Worm (Caenorhabditis elegans): Measurements from ENCODE around the gene F45D3.1.
A peak's percentile ranks its signal among the peaks of the same experiment; 100 is the strongest.

F45D3.1 gene

DNA sequence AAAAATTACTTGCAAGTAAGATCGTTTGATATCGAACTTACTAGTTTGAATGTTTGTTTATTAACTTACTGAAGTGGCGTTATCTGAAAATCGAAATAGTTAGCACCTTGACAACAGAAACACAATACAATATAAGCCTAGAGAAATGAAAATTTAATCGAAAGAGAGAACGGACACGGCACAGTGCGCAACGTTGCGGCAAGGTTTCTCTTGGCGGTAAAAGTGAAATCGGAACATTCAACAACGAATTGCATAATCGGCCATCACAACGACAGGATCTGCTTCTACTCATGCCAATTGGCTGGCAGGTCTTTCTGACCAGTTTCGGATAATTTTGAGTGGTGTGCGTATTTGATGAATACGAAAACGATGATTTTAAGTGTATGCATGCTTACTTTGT, 1.3 kb upstream of the F45D3.1 start, which contains the start of gene dyf-4:
Gene dyf-4, minus strand, starts transcription at position 213 of the 400 bp plus-strand sequence.
- TF ChIP-seq unc-39 (tag; optimal IDR thresholded peaks at IDR 0.05) = no peak
- TF ChIP-seq blmp-1 (tag; optimal IDR thresholded peaks at IDR 0.05) = peak; percentile 73

DNA sequence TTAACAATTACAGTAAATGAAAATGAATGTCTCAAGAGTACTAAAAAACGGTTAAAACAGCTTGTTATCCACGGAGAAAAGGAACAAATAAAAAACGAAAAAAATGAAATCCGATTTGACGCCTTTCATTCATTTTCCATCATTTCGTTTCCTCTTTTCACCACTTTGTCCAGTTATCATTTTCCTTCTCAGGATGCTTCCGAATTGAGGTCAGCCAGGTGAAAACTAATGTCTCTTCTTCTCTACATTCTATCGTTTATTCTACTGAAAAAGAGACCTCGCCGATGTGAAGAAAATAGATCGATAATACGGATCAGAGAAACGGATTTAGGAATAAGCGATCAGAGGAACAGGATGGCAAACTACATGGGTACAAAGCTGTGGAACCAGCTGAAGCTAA, 734 bp upstream of the F45D3.1 start:
- no peak for TF ChIP-seq nhr-12 (tag; optimal IDR thresholded peaks at IDR 0.05)
- TF ChIP-seq unc-39 (tag; optimal IDR thresholded peaks at IDR 0.05) = no peak
- TF ChIP-seq ceh-43 (GFP tag; optimal IDR thresholded peaks at IDR 0.05) = no peak
- no peak for TF ChIP-seq M03D4.4 (tag; optimal IDR thresholded peaks at IDR 0.05)
- no peak for TF ChIP-seq hlh-1 (tag; optimal IDR thresholded peaks at IDR 0.05)
- no peak for TF ChIP-seq ceh-39 (tag; optimal IDR thresholded peaks at IDR 0.05)
- no peak for TF ChIP-seq nhr-28 (tag; optimal IDR thresholded peaks at IDR 0.05)
- no peak for TF ChIP-seq nhr-2 (tag; optimal IDR thresholded peaks at IDR 0.05)
- TF ChIP-seq lin-13 (tag; optimal IDR thresholded peaks at IDR 0.05) = no peak
- TF ChIP-seq mls-2 (tag; optimal IDR thresholded peaks at IDR 0.05) = no peak
- TF ChIP-seq ces-1 (GFP tag; optimal IDR thresholded peaks at IDR 0.05) = no peak
- TF ChIP-seq elt-1 (tag; optimal IDR thresholded peaks at IDR 0.05; ENCODE audit: borderline replicate concordance, insufficient read depth) = no peak
- no peak for TF ChIP-seq mep-1 (tag; optimal IDR thresholded peaks at IDR 0.05)
- TF ChIP-seq elt-3 (tag; optimal IDR thresholded peaks at IDR 0.05) = no peak
- no peak for TF ChIP-seq unc-120 (tag; optimal IDR thresholded peaks at IDR 0.05; ENCODE audit: poor library complexity, severe bottlenecking)
- no peak for TF ChIP-seq cnd-1 (tag; optimal IDR thresholded peaks at IDR 0.05)

DNA sequence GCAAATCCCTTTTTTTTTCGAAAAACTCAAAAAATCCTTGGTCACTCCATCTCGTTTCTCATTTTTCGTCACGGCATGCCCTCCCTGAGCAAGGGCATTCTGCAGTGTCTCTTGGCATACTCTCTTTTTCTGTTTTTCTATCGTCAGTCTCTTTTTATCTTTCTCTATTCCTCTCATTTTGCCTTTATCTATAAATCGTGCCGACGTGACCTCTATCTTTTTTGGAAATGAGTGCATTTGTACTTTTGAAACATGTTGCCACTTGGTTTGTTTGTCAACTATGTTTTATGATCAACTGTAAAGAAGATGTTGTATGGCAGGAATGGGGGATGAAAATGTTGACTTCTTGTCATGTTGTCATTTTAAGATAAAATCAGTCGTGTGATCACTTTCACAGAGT, 2.1 kb downstream of the F45D3.1 start:
- no peak for TF ChIP-seq unc-120 (tag; optimal IDR thresholded peaks at IDR 0.05; ENCODE audit: poor library complexity, severe bottlenecking)
- TF ChIP-seq cnd-1 (tag; optimal IDR thresholded peaks at IDR 0.05) = no peak
- TF ChIP-seq sem-2 (GFP tag; optimal IDR thresholded peaks at IDR 0.05) = no peak
- TF ChIP-seq nhr-76 (tag; optimal IDR thresholded peaks at IDR 0.05) = no peak

DNA sequence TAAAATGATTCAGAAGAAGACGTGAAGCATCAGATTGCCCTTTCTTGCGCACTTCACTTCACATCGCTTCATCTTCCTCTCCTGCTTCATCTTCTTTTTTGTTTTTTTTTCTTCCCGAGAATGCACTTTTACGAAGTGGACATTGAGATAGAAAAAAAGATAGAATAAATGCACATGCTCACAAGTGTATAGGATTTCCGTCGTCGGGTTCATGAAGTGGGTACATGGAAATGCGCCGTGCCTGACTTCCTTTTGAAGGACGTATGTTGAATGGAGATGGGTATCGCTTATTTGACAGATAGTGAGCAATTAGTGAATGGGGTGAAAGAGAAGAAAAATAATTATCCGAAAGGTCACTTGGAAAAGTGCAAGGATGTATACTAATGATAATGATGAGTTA, 3.3 kb downstream of the F45D3.1 start:
- no peak for TF ChIP-seq hlh-1 (tag; optimal IDR thresholded peaks at IDR 0.05)
- no peak for TF ChIP-seq nhr-237 (tag; optimal IDR thresholded peaks at IDR 0.05)
- no peak for TF ChIP-seq ceh-39 (tag; optimal IDR thresholded peaks at IDR 0.05)
- TF ChIP-seq blmp-1 (tag; optimal IDR thresholded peaks at IDR 0.05) = no peak
- no peak for TF ChIP-seq lin-32 (GFP tag; optimal IDR thresholded peaks at IDR 0.05)
- TF ChIP-seq cnd-1 (tag; optimal IDR thresholded peaks at IDR 0.05) = no peak
- no peak for TF ChIP-seq nhr-76 (tag; optimal IDR thresholded peaks at IDR 0.05)
- TF ChIP-seq M03D4.4 (tag; optimal IDR thresholded peaks at IDR 0.05) = no peak
- no peak for TF ChIP-seq ceh-43 (GFP tag; optimal IDR thresholded peaks at IDR 0.05)
- no peak for TF ChIP-seq zip-8 (tag; optimal IDR thresholded peaks at IDR 0.05)
- TF ChIP-seq mep-1 (tag; optimal IDR thresholded peaks at IDR 0.05) = no peak
- TF ChIP-seq pha-4 (tag; optimal IDR thresholded peaks at IDR 0.05) = no peak
- TF ChIP-seq ceh-83 (GFP tag; optimal IDR thresholded peaks at IDR 0.05) = no peak

DNA sequence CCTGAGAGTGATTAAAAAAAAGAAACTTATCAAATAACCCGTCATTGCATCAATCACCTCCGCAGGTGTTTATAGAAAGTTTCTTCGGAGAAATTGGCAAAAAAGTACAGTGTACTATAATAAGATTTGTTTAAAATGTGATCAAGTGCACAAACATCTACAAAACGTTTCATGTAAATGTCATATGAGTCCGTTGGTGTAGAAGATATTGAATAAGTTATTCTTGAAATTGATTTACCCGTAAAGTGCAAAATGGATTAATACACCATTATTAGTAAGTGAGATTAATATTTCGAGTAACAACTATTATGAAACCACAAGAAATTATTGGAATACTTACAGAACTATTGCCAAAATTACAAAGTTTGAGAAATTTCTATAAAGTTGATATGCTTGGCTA, 4.2 kb downstream of the F45D3.1 start:
- no peak for TF ChIP-seq nhr-28 (tag; optimal IDR thresholded peaks at IDR 0.05)
- TF ChIP-seq ces-1 (GFP tag; optimal IDR thresholded peaks at IDR 0.05) = peak; percentile 5

DNA sequence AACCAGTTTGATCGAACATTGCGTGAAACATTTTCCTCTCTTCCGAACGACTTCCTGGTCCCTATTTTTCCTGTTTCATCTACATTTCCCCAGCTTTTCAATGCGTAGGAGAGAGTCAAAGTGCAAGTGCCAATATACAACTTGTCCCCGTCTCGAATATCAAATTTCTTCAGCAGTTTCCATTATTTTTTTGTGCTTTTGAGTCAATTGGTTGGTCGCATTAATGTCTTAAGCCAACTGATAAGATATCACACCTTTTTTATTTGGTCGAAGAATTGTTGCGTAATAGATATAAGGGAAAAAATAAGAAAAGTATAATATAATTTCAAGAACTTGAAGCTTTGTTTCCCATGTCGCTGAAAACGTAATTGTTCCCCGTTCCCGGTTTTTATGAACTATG, 5.5 kb downstream of the F45D3.1 start:
- peak; percentile 75 for TF ChIP-seq zip-8 (tag; optimal IDR thresholded peaks at IDR 0.05)
- no peak for TF ChIP-seq lin-32 (GFP tag; optimal IDR thresholded peaks at IDR 0.05)
- TF ChIP-seq lin-13 (tag; optimal IDR thresholded peaks at IDR 0.05) = no peak
- TF ChIP-seq nhr-12 (tag; optimal IDR thresholded peaks at IDR 0.05) = no peak
- TF ChIP-seq ham-2 (GFP tag; optimal IDR thresholded peaks at IDR 0.05) = no peak
- no peak for TF ChIP-seq mls-2 (tag; optimal IDR thresholded peaks at IDR 0.05)

DNA sequence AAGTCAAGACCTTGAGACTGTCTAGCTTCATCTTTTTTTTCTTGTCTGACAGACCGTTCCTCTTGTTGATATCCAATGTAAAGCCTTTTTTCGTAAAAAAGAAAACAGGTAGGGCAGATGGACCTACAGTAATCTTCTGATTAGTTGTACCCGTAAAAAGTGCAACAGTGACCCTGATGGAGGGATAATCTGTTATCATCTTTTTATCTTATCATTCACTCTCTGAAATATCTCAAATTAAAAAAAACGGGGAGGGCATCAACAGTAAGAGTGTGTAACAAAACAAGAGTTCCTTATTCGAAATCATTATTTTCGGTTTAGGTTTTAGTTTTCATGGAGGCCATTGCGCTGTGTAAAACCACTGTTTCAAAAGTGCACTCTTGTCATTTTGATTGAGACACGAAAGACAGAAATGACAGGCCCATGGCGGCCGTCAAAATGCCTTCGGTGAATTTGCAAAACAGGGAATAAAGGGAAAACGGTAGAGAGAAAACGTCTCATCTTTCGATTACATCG, 6.8 kb downstream of the F45D3.1 start:
- no peak for TF ChIP-seq nhr-2 (tag; optimal IDR thresholded peaks at IDR 0.05)
- no peak for TF ChIP-seq ceh-83 (GFP tag; optimal IDR thresholded peaks at IDR 0.05)
- TF ChIP-seq nhr-237 (tag; optimal IDR thresholded peaks at IDR 0.05) = no peak
- no peak for TF ChIP-seq blmp-1 (tag; optimal IDR thresholded peaks at IDR 0.05)
- TF ChIP-seq tbx-8 (GFP tag; optimal IDR thresholded peaks at IDR 0.05) = no peak
- TF ChIP-seq unc-62 (GFP tag; optimal IDR thresholded peaks at IDR 0.05) = no peak
- TF ChIP-seq pha-4 (tag; optimal IDR thresholded peaks at IDR 0.05) = no peak
- TF ChIP-seq elt-1 (tag; optimal IDR thresholded peaks at IDR 0.05; ENCODE audit: borderline replicate concordance, insufficient read depth) = no peak
- no peak for TF ChIP-seq unc-120 (tag; optimal IDR thresholded peaks at IDR 0.05; ENCODE audit: poor library complexity, severe bottlenecking)
- no peak for TF ChIP-seq lsy-2 (tag; optimal IDR thresholded peaks at IDR 0.05)
- TF ChIP-seq unc-39 (tag; optimal IDR thresholded peaks at IDR 0.05) = no peak
- TF ChIP-seq drap-1 (GFP tag; optimal IDR thresholded peaks at IDR 0.05) = no peak
- no peak for TF ChIP-seq cnd-1 (tag; optimal IDR thresholded peaks at IDR 0.05)
- no peak for TF ChIP-seq ceh-39 (tag; optimal IDR thresholded peaks at IDR 0.05)
- no peak for TF ChIP-seq bed-3 (GFP tag; optimal IDR thresholded peaks at IDR 0.05)
- TF ChIP-seq mls-2 (tag; optimal IDR thresholded peaks at IDR 0.05) = no peak
- no peak for TF ChIP-seq zip-8 (tag; optimal IDR thresholded peaks at IDR 0.05)
- no peak for TF ChIP-seq lin-32 (GFP tag; optimal IDR thresholded peaks at IDR 0.05)
- TF ChIP-seq elt-3 (tag; optimal IDR thresholded peaks at IDR 0.05) = no peak

Measured in whole organism, mixed stage, embryonic.